Worm (Caenorhabditis elegans) whole organism, L1 larva: Measurements from ENCODE around the gene T20B12.4.

Source experiments
- C04F5.9 ChIP-seq: sonication (generic microtip); optimal IDR thresholded peaks from 2 replicates; lab custom pipeline; 2016; ENCODE audit warnings: missing genetic modification characterization, missing compliant biosample characterization
- Y116A8C.19 ChIP-seq: sonication (generic microtip); optimal IDR thresholded peaks from 2 replicates; lab custom pipeline; 2016; ENCODE audit warnings: missing compliant biosample characterization, missing genetic modification characterization, borderline replicate concordance
- aha-1 ChIP-seq: fragments of 150-350 bp; optimal IDR thresholded peaks from 2 replicates; lab custom pipeline; 2014; ENCODE audit warnings: missing biosample characterization, missing genetic modification characterization
- alr-1 ChIP-seq: fragments of 200-800 bp; sonication (Bioruptor generic); optimal IDR thresholded peaks from 2 replicates; lab custom pipeline; 2018; ENCODE audit warnings: borderline replicate concordance, mild to moderate bottlenecking, missing genetic modification characterization, missing compliant biosample characterization
- blmp-1 ChIP-seq: fragments of 150-350 bp; optimal IDR thresholded peaks from 2 replicates; lab custom pipeline; 2014; ENCODE audit warnings: missing biosample characterization, missing genetic modification characterization
- ceh-90 ChIP-seq: sonication (generic microtip); optimal IDR thresholded peaks from 2 replicates; lab custom pipeline; 2016; ENCODE audit warnings: missing genetic modification characterization, missing compliant biosample characterization
- ces-1 ChIP-seq: fragments of 150-350 bp; optimal IDR thresholded peaks from 2 replicates; lab custom pipeline; 2014; ENCODE audit warnings: missing biosample characterization, missing genetic modification reagents, missing genetic modification characterization
- dpl-1 ChIP-seq, 3 experiments: fragments of 150-350 bp in 2 of 3; sonication (generic microtip) in 1 of 3; optimal IDR thresholded peaks; 2 replicates each; lab custom pipeline; 2014 to 2017; ENCODE audit warnings: missing biosample characterization in 3 of 3, missing genetic modification characterization in 3 of 3, missing genetic modification reagents in 3 of 3
- dsc-1 ChIP-seq: sonication (generic microtip); optimal IDR thresholded peaks from 2 replicates; lab custom pipeline; 2016; ENCODE audit warnings: mild to moderate bottlenecking, missing genetic modification characterization, missing compliant biosample characterization
- efl-1 ChIP-seq, 4 experiments: fragments of 150-350 bp; optimal IDR thresholded peaks in 3 of 4; peaks in 1 of 4; 1 replicate in 1 of 4; 2 replicates in 3 of 4; lab custom pipeline; 2014; ENCODE audit warnings: missing biosample characterization in 2 of 4, missing genetic modification characterization in 2 of 4, missing genetic modification reagents in 2 of 4
- efl-3 ChIP-seq: fragments of 200-800 bp; sonication (Bioruptor generic); optimal IDR thresholded peaks from 2 replicates; lab custom pipeline; 2018; ENCODE audit warnings: mild to moderate bottlenecking, missing genetic modification characterization, missing compliant biosample characterization
- egl-13 ChIP-seq: sonication (generic microtip); optimal IDR thresholded peaks from 2 replicates; lab custom pipeline; 2016; ENCODE audit warnings: missing genotype, missing genetic modification reagents, missing genetic modification characterization, missing compliant biosample characterization
- egl-27 ChIP-seq, 2 experiments: fragments of 150-350 bp in 1 of 2; sonication (generic microtip); optimal IDR thresholded peaks; 3 replicates each; lab custom pipeline; 2017 to 2018; ENCODE audit warnings: missing biosample characterization in 2 of 2, missing genetic modification characterization in 2 of 2, missing genetic modification reagents in 2 of 2
- elt-2 ChIP-seq: sonication (generic microtip); optimal IDR thresholded peaks from 2 replicates; lab custom pipeline; 2016; ENCODE audit warnings: missing genetic modification characterization, mild to moderate bottlenecking, inconsistent platforms, missing compliant biosample characterization, missing genetic modification reagents
- elt-3 ChIP-seq, 6 experiments: fragments of 150-350 bp in 1 of 6; sonication (generic microtip); optimal IDR thresholded peaks; 2 replicates each; lab custom pipeline; 2017 to 2018; ENCODE audit warnings: missing biosample characterization in 6 of 6, missing genetic modification characterization in 6 of 6, inconsistent platforms in 1 of 6
- fkh-10 ChIP-seq: sonication (generic microtip); optimal IDR thresholded peaks from 2 replicates; lab custom pipeline; 2017; ENCODE audit warnings: missing biosample characterization, missing genetic modification reagents, missing genetic modification characterization
- fkh-8 ChIP-seq: sonication (generic microtip); optimal IDR thresholded peaks from 2 replicates; lab custom pipeline; 2016; ENCODE audit warnings: mild to moderate bottlenecking, missing genetic modification characterization, missing compliant biosample characterization
- fos-1 ChIP-seq: fragments of 150-350 bp; optimal IDR thresholded peaks from 2 replicates; lab custom pipeline; 2014; ENCODE audit warnings: missing biosample characterization, missing genetic modification characterization
- hlh-4 ChIP-seq: sonication (generic microtip); optimal IDR thresholded peaks from 2 replicates; lab custom pipeline; 2016; ENCODE audit warnings: mild to moderate bottlenecking, missing genetic modification characterization, missing compliant biosample characterization
- irx-1 ChIP-seq: sonication (generic microtip); optimal IDR thresholded peaks from 2 replicates; lab custom pipeline; 2016; ENCODE audit warnings: missing genetic modification characterization, missing compliant biosample characterization
- isw-1 ChIP-seq: fragments of 200-800 bp; sonication (Bioruptor generic); IDR thresholded peaks from 2 replicates; pipeline ENCODE4 v1.3.6; 2022; ENCODE audit warnings: missing genetic modification characterization, missing compliant biosample characterization
- lin-13 ChIP-seq: fragments of 150-350 bp; optimal IDR thresholded peaks from 2 replicates; lab custom pipeline; 2014; ENCODE audit warnings: missing biosample characterization, missing genetic modification reagents, missing genetic modification characterization
- lin-14 ChIP-seq: fragments of 200-800 bp; sonication (Bioruptor generic); optimal IDR thresholded peaks from 2 replicates; lab custom pipeline; 2018; ENCODE audit warnings: mild to moderate bottlenecking, missing genetic modification characterization, moderate library complexity, missing compliant biosample characterization
- lin-15B ChIP-seq: fragments of 150-350 bp; sonication (generic microtip); optimal IDR thresholded peaks from 3 replicates; lab custom pipeline; 2014; ENCODE audit warnings: missing biosample characterization, missing genetic modification characterization
- lin-39 ChIP-seq: fragments of 150-350 bp; optimal IDR thresholded peaks from 2 replicates; lab custom pipeline; 2014; ENCODE audit warnings: missing biosample characterization, missing genetic modification reagents, missing genetic modification characterization
- mab-9 ChIP-seq: fragments of 200-800 bp; sonication (Bioruptor generic); IDR thresholded peaks from 2 replicates; pipeline ENCODE4 v1.3.6; 2022; ENCODE audit warnings: missing genetic modification reagents, missing genetic modification characterization, missing compliant biosample characterization
- mdl-1 ChIP-seq, 2 experiments: fragments of 150-350 bp; optimal IDR thresholded peaks; 2 replicates each; lab custom pipeline; 2014 to 2017; ENCODE audit warnings: missing biosample characterization in 2 of 2, missing genetic modification characterization in 2 of 2, inconsistent platforms in 1 of 2
- nhr-11 ChIP-seq: fragments of 150-350 bp; optimal IDR thresholded peaks from 2 replicates; lab custom pipeline; 2014; ENCODE audit warnings: missing biosample characterization, missing genetic modification characterization
- nhr-12 ChIP-seq: sonication (generic microtip); optimal IDR thresholded peaks from 2 replicates; lab custom pipeline; 2017; ENCODE audit warnings: missing biosample characterization, missing genetic modification characterization
- nhr-19 ChIP-seq: fragments of 200-800 bp; sonication (Bioruptor generic); conservative IDR thresholded peaks from 2 replicates; pipeline ENCODE4 v1.3.6; 2022; ENCODE audit warnings: missing genetic modification characterization, missing compliant biosample characterization
- nhr-20 ChIP-seq: sonication (generic microtip); optimal IDR thresholded peaks from 2 replicates; lab custom pipeline; 2016; ENCODE audit warnings: mild to moderate bottlenecking, missing genetic modification characterization, missing compliant biosample characterization
- nhr-28 ChIP-seq: fragments of 150-350 bp; optimal IDR thresholded peaks from 2 replicates; lab custom pipeline; 2014; ENCODE audit warnings: missing biosample characterization, missing genetic modification characterization
- nhr-47 ChIP-seq: sonication (generic microtip); optimal IDR thresholded peaks from 2 replicates; lab custom pipeline; 2016; ENCODE audit warnings: mild to moderate bottlenecking, missing genetic modification characterization, moderate library complexity, missing compliant biosample characterization
- nhr-71 ChIP-seq: sonication (generic microtip); optimal IDR thresholded peaks from 2 replicates; lab custom pipeline; 2016; ENCODE audit warnings: mild to moderate bottlenecking, missing genetic modification characterization, moderate library complexity, missing compliant biosample characterization
- nhr-77 ChIP-seq: fragments of 150-350 bp; optimal IDR thresholded peaks from 2 replicates; lab custom pipeline; 2014; ENCODE audit warnings: missing biosample characterization, missing genetic modification characterization
- nhr-84 ChIP-seq: sonication (generic microtip); optimal IDR thresholded peaks from 2 replicates; lab custom pipeline; 2017; ENCODE audit warnings: missing biosample characterization, missing genetic modification characterization
- nhr-90 ChIP-seq: sonication (generic microtip); optimal IDR thresholded peaks from 2 replicates; lab custom pipeline; 2016; ENCODE audit warnings: mild to moderate bottlenecking, missing genetic modification characterization, missing compliant biosample characterization; ENCODE audit not compliant: poor library complexity
- pag-3 ChIP-seq: sonication (generic microtip); optimal IDR thresholded peaks from 2 replicates; lab custom pipeline; 2017; ENCODE audit warnings: missing genetic modification characterization, mild to moderate bottlenecking, missing compliant biosample characterization, antibody characterized with exemption, borderline replicate concordance; ENCODE audit not compliant: insufficient read depth
- rnt-1 ChIP-seq: sonication (generic microtip); optimal IDR thresholded peaks from 2 replicates; lab custom pipeline; 2016; ENCODE audit warnings: mild to moderate bottlenecking, missing genetic modification characterization, moderate library complexity, missing compliant biosample characterization
- skn-1 ChIP-seq: fragments of 150-350 bp; optimal IDR thresholded peaks from 2 replicates; lab custom pipeline; 2014; ENCODE audit warnings: missing biosample characterization, missing genetic modification characterization
- snu-23 ChIP-seq: sonication (generic microtip); optimal IDR thresholded peaks from 2 replicates; lab custom pipeline; 2016; ENCODE audit warnings: missing genetic modification characterization, missing compliant biosample characterization
- swsn-7 ChIP-seq: sonication (generic microtip); optimal IDR thresholded peaks from 2 replicates; lab custom pipeline; 2016; ENCODE audit warnings: missing genetic modification characterization, missing compliant biosample characterization
- tbx-2 ChIP-seq: sonication (generic microtip); optimal IDR thresholded peaks from 2 replicates; lab custom pipeline; 2016; ENCODE audit warnings: missing genetic modification characterization, missing compliant biosample characterization
- tlp-1 ChIP-seq: fragments of 150-350 bp; optimal IDR thresholded peaks from 2 replicates; lab custom pipeline; 2014; ENCODE audit warnings: missing biosample characterization, missing genetic modification characterization
- unc-130 ChIP-seq: fragments of 150-350 bp; optimal IDR thresholded peaks from 2 replicates; lab custom pipeline; 2017; ENCODE audit warnings: missing biosample characterization, missing genetic modification characterization, inconsistent platforms
- unc-86 ChIP-seq: sonication (generic microtip); optimal IDR thresholded peaks from 2 replicates; lab custom pipeline; 2016; ENCODE audit warnings: missing genetic modification characterization, missing compliant biosample characterization
- zip-4 ChIP-seq: fragments of 200-800 bp; sonication (Bioruptor generic); optimal IDR thresholded peaks from 2 replicates; lab custom pipeline; 2018; ENCODE audit warnings: mild to moderate bottlenecking, missing genetic modification characterization, moderate library complexity, missing compliant biosample characterization
- ztf-11 ChIP-seq, 2 experiments: sonication (generic microtip); optimal IDR thresholded peaks; 2 replicates each; lab custom pipeline; 2016 to 2017; ENCODE audit warnings: missing genetic modification characterization in 2 of 2, missing biosample characterization in 1 of 2, missing compliant biosample characterization in 1 of 2
- ztf-4 ChIP-seq: fragments of 150-350 bp; optimal IDR thresholded peaks from 2 replicates; lab custom pipeline; 2014; ENCODE audit warnings: missing biosample characterization, missing genetic modification characterization

The T20B12.4 gene

ce11 chrIII:7357356-7357755, 10.2 kb upstream of the T20B12.4 start, which contains the start of gene F08F8.10 (continued):
- TF ChIP-seq nhr-77 (no peak), C04F5.9 (tag; lab: Kevin White, UChicago) (no peak), fkh-10 (GFP tag; lab: Kevin White, UChicago) (no peak), aha-1 (tag; lab: Kevin White, UChicago) (no peak), blmp-1 (tag; lab: Kevin White, UChicago) (peak; percentile 44), ztf-4 (tag; lab: Kevin White, UChicago) (no peak), nhr-12 (tag; lab: Kevin White, UChicago) (no peak), fkh-8 (tag; lab: Kevin White, UChicago) (no peak), ces-1 (no peak), isw-1 (peak; percentile 4; the same call in 1 of the 2 replicates), pag-3 (no peak), ceh-90 (tag; lab: Kevin White, UChicago) (no peak), elt-2 (tag; lab: Kevin White, UChicago) (no peak), snu-23 (GFP tag; lab: Kevin White, UChicago) (peak; percentile 61), lin-15B (tag; lab: Kevin White, UChicago) (no peak), zip-4 (GFP tag; lab: Kevin White, UChicago) (no peak), fos-1 (tag; lab: Kevin White, UChicago) (no peak), irx-1 (tag; lab: Kevin White, UChicago) (no peak), mdl-1 (tag; optimal IDR thresholded peaks at IDR 0.05; lab: Kevin White, UChicago) (peak in 1 of 2 experiments; percentile 61), egl-13 (no peak), swsn-7 (tag; lab: Kevin White, UChicago) (peak; percentile 37), egl-27 (tag; optimal IDR thresholded peaks at IDR 0.05; lab: Kevin White, UChicago) (no peak), mab-9 (GFP tag; lab: Robert Waterston, UW) (no peak), skn-1 (tag; lab: Kevin White, UChicago) (no peak), lin-39 (tag; lab: Kevin White, UChicago) (no peak), nhr-28 (tag; lab: Kevin White, UChicago) (no peak), unc-130 (peak; percentile 33), nhr-84 (tag; lab: Kevin White, UChicago) (no peak), hlh-4 (tag; lab: Kevin White, UChicago) (no peak), Y116A8C.19 (no peak), nhr-11 (no peak)

ce11 chrIII:7358627-7359026, 8.9 kb upstream of the T20B12.4 start:
- TF ChIP-seq elt-3 (tag; optimal IDR thresholded peaks at IDR 0.05; lab: Kevin White, UChicago), result peak in 1 of 6 experiments; percentile 20
- no peak for TF ChIP-seq Y116A8C.19
- TF ChIP-seq nhr-20 (tag; lab: Kevin White, UChicago), result peak; percentile 58
- no peak for TF ChIP-seq ztf-4 (tag; lab: Kevin White, UChicago)
- no peak for TF ChIP-seq alr-1 (tag; lab: Kevin White, UChicago)
- TF ChIP-seq snu-23 (GFP tag; lab: Kevin White, UChicago), result peak; percentile 17
- peak; percentile 56 for TF ChIP-seq lin-14 (GFP tag; lab: Kevin White, UChicago)

ce11 chrIII:7359037-7359548, 8.4 kb upstream of the T20B12.4 start, which contains the start of the genes eco-1 and hmgr-1:
TSS of gene eco-1 (minus strand) at chrIII:7359095.
TSS of gene hmgr-1 (plus strand) at chrIII:7359498.
- peak; percentile 50 for TF ChIP-seq nhr-47
- TF ChIP-seq efl-1 (optimal IDR thresholded peaks at IDR 0.05; lab: Kevin White, UChicago), result peak; percentile 17 to 79
- peak; percentile 83 to 98 for TF ChIP-seq efl-1 (GFP tag; optimal IDR thresholded peaks at IDR 0.05 in 1 of 2; lab: Kevin White, UChicago)
- peak; percentile 30 for TF ChIP-seq snu-23 (GFP tag; lab: Kevin White, UChicago)
- no peak for TF ChIP-seq efl-3
- TF ChIP-seq zip-4 (GFP tag; lab: Kevin White, UChicago), result peak; percentile 0
- peak; percentile 24 for TF ChIP-seq unc-86
- peak; percentile 59 for TF ChIP-seq nhr-71 (tag; lab: Kevin White, UChicago)
- TF ChIP-seq skn-1 (tag; lab: Kevin White, UChicago), result peak; percentile 50
- no peak for TF ChIP-seq nhr-11
- TF ChIP-seq rnt-1, result peak; percentile 68
- no peak for TF ChIP-seq ztf-11 (tag; optimal IDR thresholded peaks at IDR 0.05; lab: Kevin White, UChicago)
- TF ChIP-seq dpl-1 (GFP tag; optimal IDR thresholded peaks at IDR 0.05; lab: Kevin White, UChicago), result peak; percentile 65 to 83 (median 76)
- no peak for TF ChIP-seq tlp-1 (tag; lab: Kevin White, UChicago)
- peak; percentile 27 for TF ChIP-seq nhr-19 (GFP tag; lab: Robert Waterston, UW)
- peak; percentile 28 for TF ChIP-seq dsc-1
- TF ChIP-seq lin-13 (GFP tag; lab: Kevin White, UChicago), result peak; percentile 29
- peak; percentile 27 for TF ChIP-seq tbx-2 (tag; lab: Kevin White, UChicago)
- TF ChIP-seq nhr-90, result peak; percentile 41
